Worm (Caenorhabditis elegans) whole organism, late embryonic: ENCODE results near the gene C05C8.1.

Experiments used
- F13H6.1 ChIP-seq: sonication (generic microtip); optimal IDR thresholded peaks from 2 replicates; lab custom pipeline; 2016; ENCODE audit warnings: missing genetic modification characterization, missing compliant biosample characterization
- K02D7.2 ChIP-seq: sonication (generic microtip); optimal IDR thresholded peaks from 2 replicates; lab custom pipeline; 2017; ENCODE audit warnings: mild to moderate bottlenecking, missing genetic modification characterization, missing compliant biosample characterization
- K09A11.1 ChIP-seq: sonication (generic microtip); optimal IDR thresholded peaks from 2 replicates; lab custom pipeline; 2017; ENCODE audit warnings: antibody characterized with exemption, mild to moderate bottlenecking, missing genetic modification characterization, missing compliant biosample characterization; ENCODE audit not compliant: insufficient read depth
- T23F11.4 ChIP-seq: fragments of 200-800 bp; sonication (Bioruptor generic); optimal IDR thresholded peaks from 2 replicates; lab custom pipeline; 2018; ENCODE audit warnings: mild to moderate bottlenecking, missing genetic modification characterization, missing compliant biosample characterization
- Y22D7AL.16 ChIP-seq: sonication (generic microtip); optimal IDR thresholded peaks from 2 replicates; lab custom pipeline; 2016; ENCODE audit warnings: missing genetic modification characterization, missing compliant biosample characterization
- ama-1 ChIP-seq: fragments of 150-350 bp; optimal IDR thresholded peaks from 2 replicates; lab custom pipeline; 2014
- ceh-18 ChIP-seq: sonication (generic microtip); optimal IDR thresholded peaks from 2 replicates; lab custom pipeline; 2016; ENCODE audit warnings: missing genetic modification characterization, missing compliant biosample characterization
- ceh-22 ChIP-seq: sonication (generic microtip); optimal IDR thresholded peaks from 2 replicates; lab custom pipeline; 2017; ENCODE audit warnings: missing biosample characterization, missing genetic modification characterization
- ceh-24 ChIP-seq: sonication (generic microtip); optimal IDR thresholded peaks from 2 replicates; lab custom pipeline; 2016; ENCODE audit warnings: mild to moderate bottlenecking, missing genetic modification characterization, missing compliant biosample characterization
- ceh-31 ChIP-seq: sonication (generic microtip); optimal IDR thresholded peaks from 2 replicates; lab custom pipeline; 2016; ENCODE audit warnings: missing genetic modification characterization, missing compliant biosample characterization
- ceh-45 ChIP-seq: fragments of 200-800 bp; sonication (Bioruptor generic); IDR thresholded peaks from 2 replicates; pipeline ENCODE4 v1.3.6; 2022; ENCODE audit warnings: missing genetic modification reagents, missing genetic modification characterization, missing compliant biosample characterization
- ceh-48 ChIP-seq: sonication (generic microtip); optimal IDR thresholded peaks from 2 replicates; lab custom pipeline; 2016; ENCODE audit warnings: missing genetic modification characterization, inconsistent platforms, missing compliant biosample characterization
- ceh-6 ChIP-seq: fragments of 200-800 bp; sonication (Bioruptor generic); optimal IDR thresholded peaks from 2 replicates; lab custom pipeline; 2018; ENCODE audit warnings: mild to moderate bottlenecking, missing genetic modification characterization, missing compliant biosample characterization
- che-1 ChIP-seq: sonication (generic microtip); optimal IDR thresholded peaks from 2 replicates; lab custom pipeline; 2016; ENCODE audit warnings: mild to moderate bottlenecking, missing genetic modification characterization, missing compliant biosample characterization
- dve-1 ChIP-seq: sonication (generic microtip); optimal IDR thresholded peaks from 2 replicates; lab custom pipeline; 2017; ENCODE audit warnings: antibody characterized with exemption, mild to moderate bottlenecking, missing genetic modification characterization, missing compliant biosample characterization
- elt-4 ChIP-seq: sonication (generic microtip); optimal IDR thresholded peaks from 2 replicates; lab custom pipeline; 2016; ENCODE audit warnings: missing genetic modification characterization, missing compliant biosample characterization
- ets-4 ChIP-seq: sonication (generic microtip); optimal IDR thresholded peaks from 2 replicates; lab custom pipeline; 2016; ENCODE audit warnings: missing genetic modification characterization, missing compliant biosample characterization
- eyg-1 ChIP-seq: sonication (generic microtip); optimal IDR thresholded peaks from 2 replicates; lab custom pipeline; 2016; ENCODE audit warnings: missing genotype, missing genetic modification characterization, missing compliant biosample characterization
- fkh-6 ChIP-seq: sonication (generic microtip); optimal IDR thresholded peaks from 2 replicates; lab custom pipeline; 2016; ENCODE audit warnings: missing genetic modification characterization, missing compliant biosample characterization
- hlh-13 ChIP-seq: fragments of 200-800 bp; sonication (Bioruptor generic); optimal IDR thresholded peaks from 2 replicates; lab custom pipeline; 2018; ENCODE audit warnings: mild to moderate bottlenecking, missing genetic modification characterization, missing compliant biosample characterization
- hlh-6 ChIP-seq: sonication (generic microtip); optimal IDR thresholded peaks from 2 replicates; lab custom pipeline; 2016; ENCODE audit warnings: missing genotype, missing genetic modification characterization, missing compliant biosample characterization
- lim-6 ChIP-seq: sonication (generic microtip); optimal IDR thresholded peaks from 2 replicates; lab custom pipeline; 2016; ENCODE audit warnings: missing genetic modification characterization, missing compliant biosample characterization
- madf-2 ChIP-seq: sonication (generic microtip); optimal IDR thresholded peaks from 2 replicates; lab custom pipeline; 2017; ENCODE audit warnings: missing genetic modification characterization, missing compliant biosample characterization
- mec-3 ChIP-seq: sonication (generic microtip); optimal IDR thresholded peaks from 2 replicates; lab custom pipeline; 2016; ENCODE audit warnings: borderline replicate concordance, missing genetic modification characterization, missing compliant biosample characterization
- nfya-1 ChIP-seq: sonication (generic microtip); optimal IDR thresholded peaks from 2 replicates; lab custom pipeline; 2017; ENCODE audit warnings: missing genetic modification characterization, mild to moderate bottlenecking, missing compliant biosample characterization, antibody characterized with exemption, moderate library complexity
- nhr-232 ChIP-seq: sonication (generic microtip); optimal IDR thresholded peaks from 2 replicates; lab custom pipeline; 2016; ENCODE audit warnings: missing genetic modification characterization, missing compliant biosample characterization
- npax-4 ChIP-seq: sonication (generic microtip); optimal IDR thresholded peaks from 2 replicates; lab custom pipeline; 2016; ENCODE audit warnings: missing genetic modification characterization, missing compliant biosample characterization
- odd-2 ChIP-seq: sonication (generic microtip); optimal IDR thresholded peaks from 2 replicates; lab custom pipeline; 2017; ENCODE audit warnings: antibody characterized with exemption, mild to moderate bottlenecking, missing genetic modification characterization, missing compliant biosample characterization
- pax-1 ChIP-seq: fragments of 150-350 bp; optimal IDR thresholded peaks from 2 replicates; lab custom pipeline; 2014; ENCODE audit warnings: missing biosample characterization, missing genetic modification characterization
- pqm-1 ChIP-seq: sonication (generic microtip); optimal IDR thresholded peaks from 2 replicates; lab custom pipeline; 2016; ENCODE audit warnings: missing genetic modification characterization, missing compliant biosample characterization
- pros-1 ChIP-seq: fragments of 150-350 bp; optimal IDR thresholded peaks from 2 replicates; lab custom pipeline; 2014; ENCODE audit warnings: missing biosample characterization, missing genetic modification reagents, missing genetic modification characterization
- rnt-1 ChIP-seq: sonication (generic microtip); optimal IDR thresholded peaks from 2 replicates; lab custom pipeline; 2016; ENCODE audit warnings: missing genetic modification characterization, missing compliant biosample characterization
- sdc-2 ChIP-seq: sonication (generic microtip); optimal IDR thresholded peaks from 2 replicates; lab custom pipeline; 2016; ENCODE audit warnings: missing genotype, missing genetic modification characterization, missing compliant biosample characterization
- sox-2 ChIP-seq: fragments of 200-800 bp; sonication (Bioruptor generic); IDR thresholded peaks from 2 replicates; pipeline ENCODE4 v1.3.6; 2022; ENCODE audit warnings: missing genetic modification reagents, missing genetic modification characterization, missing compliant biosample characterization
- tbx-2 ChIP-seq: sonication (generic microtip); optimal IDR thresholded peaks from 2 replicates; lab custom pipeline; 2016; ENCODE audit warnings: missing genetic modification characterization, missing compliant biosample characterization
- tbx-7 ChIP-seq: sonication (generic microtip); optimal IDR thresholded peaks from 2 replicates; lab custom pipeline; 2016; ENCODE audit warnings: missing genotype, missing genetic modification characterization, missing compliant biosample characterization
- unc-3 ChIP-seq, 2 experiments: fragments of 200-800 bp in 1 of 2; sonication (Bioruptor generic) in 1 of 2; sonication (generic microtip) in 1 of 2; conservative IDR thresholded peaks in 1 of 2; optimal IDR thresholded peaks in 1 of 2; 2 replicates each; pipeline versions ENCODE4 v1.3.6 to Lab custom; 2016 to 2022; ENCODE audit warnings: missing compliant biosample characterization in 2 of 2, missing genetic modification characterization in 2 of 2, missing genetic modification reagents in 1 of 2
- unc-42 ChIP-seq: sonication (generic microtip); optimal IDR thresholded peaks from 2 replicates; lab custom pipeline; 2016; ENCODE audit warnings: missing genotype, missing genetic modification characterization, missing compliant biosample characterization
- unc-55 ChIP-seq: sonication (generic microtip); optimal IDR thresholded peaks from 2 replicates; lab custom pipeline; 2017; ENCODE audit warnings: missing biosample characterization, missing genetic modification reagents, missing genetic modification characterization
- unc-86 ChIP-seq: sonication (generic microtip); optimal IDR thresholded peaks from 2 replicates; lab custom pipeline; 2016; ENCODE audit warnings: missing genetic modification characterization, missing compliant biosample characterization
- zip-5 ChIP-seq: sonication (generic microtip); optimal IDR thresholded peaks from 2 replicates; lab custom pipeline; 2016; ENCODE audit warnings: missing genetic modification characterization, missing compliant biosample characterization
- ztf-16 ChIP-seq: sonication (generic microtip); optimal IDR thresholded peaks from 2 replicates; lab custom pipeline; 2017; ENCODE audit warnings: missing genetic modification characterization, missing compliant biosample characterization

The C05C8.1 gene

DNA sequence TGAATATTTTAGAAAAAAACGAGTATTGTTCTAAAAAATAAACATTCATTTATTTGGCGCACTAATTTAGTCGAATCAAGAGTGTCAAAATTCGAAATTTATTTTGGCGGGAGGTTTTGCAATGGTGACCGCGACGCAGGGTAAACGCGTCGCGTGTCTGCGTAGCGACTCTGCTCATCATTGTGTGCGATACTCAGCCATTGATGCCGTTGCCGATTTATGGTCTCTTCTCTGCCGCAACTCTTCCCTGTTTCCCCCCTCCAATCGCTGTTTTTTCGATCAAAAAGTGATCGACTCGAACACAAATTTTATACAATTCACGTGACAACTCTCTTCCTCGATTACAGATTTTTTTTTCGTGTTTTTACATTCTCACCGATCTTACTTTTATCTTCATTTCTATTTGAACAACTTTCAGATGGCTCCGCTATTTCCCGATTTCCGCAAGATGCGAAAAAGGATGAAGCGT is 43.0 kb upstream of the C05C8.1 start, which contains the start of gene F09G2.2 (continued):
- TF ChIP-seq odd-2 (tag; lab: Kevin White, UChicago) (no peak), unc-86 (no peak), T23F11.4 (GFP tag; lab: Kevin White, UChicago) (no peak), unc-3 (GFP tag; conservative IDR thresholded peaks at IDR 0.05; lab: Robert Waterston, UW) (no peak), unc-3 (tag; optimal IDR thresholded peaks at IDR 0.05; lab: Kevin White, UChicago) (no peak), nhr-232 (no peak), ets-4 (no peak), rnt-1 (tag; lab: Kevin White, UChicago) (peak; percentile 50), tbx-7 (tag; lab: Kevin White, UChicago) (no peak), dve-1 (tag; lab: Kevin White, UChicago) (peak; percentile 42), F13H6.1 (tag; lab: Kevin White, UChicago) (no peak), ceh-48 (tag; lab: Kevin White, UChicago) (no peak), tbx-2 (tag; lab: Kevin White, UChicago) (peak; percentile 64), hlh-13 (GFP tag; lab: Kevin White, UChicago) (no peak), mec-3 (no peak), elt-4 (tag; lab: Kevin White, UChicago) (no peak), ztf-16 (no peak), zip-5 (no peak), pros-1 (peak; percentile 20), nfya-1 (peak; percentile 88), K09A11.1 (no peak), ceh-24 (no peak), ceh-31 (tag; lab: Kevin White, UChicago) (peak; percentile 72), ama-1 (lab: Kevin White, UChicago) (no peak), fkh-6 (no peak), hlh-6 (tag; lab: Kevin White, UChicago) (no peak), Y22D7AL.16 (no peak), ceh-22 (no peak), npax-4 (no peak), ceh-6 (no peak), unc-42 (tag; lab: Kevin White, UChicago) (peak; percentile 58), che-1 (tag; lab: Kevin White, UChicago) (no peak), ceh-18 (tag; lab: Kevin White, UChicago) (peak; percentile 48), sox-2 (GFP tag; lab: Robert Waterston, UW) (no peak), pqm-1 (no peak), pax-1 (tag; lab: Kevin White, UChicago) (no peak), ceh-45 (GFP tag; lab: Robert Waterston, UW) (no peak), eyg-1 (tag; lab: Kevin White, UChicago) (no peak), sdc-2 (tag; lab: Kevin White, UChicago) (no peak)

DNA sequence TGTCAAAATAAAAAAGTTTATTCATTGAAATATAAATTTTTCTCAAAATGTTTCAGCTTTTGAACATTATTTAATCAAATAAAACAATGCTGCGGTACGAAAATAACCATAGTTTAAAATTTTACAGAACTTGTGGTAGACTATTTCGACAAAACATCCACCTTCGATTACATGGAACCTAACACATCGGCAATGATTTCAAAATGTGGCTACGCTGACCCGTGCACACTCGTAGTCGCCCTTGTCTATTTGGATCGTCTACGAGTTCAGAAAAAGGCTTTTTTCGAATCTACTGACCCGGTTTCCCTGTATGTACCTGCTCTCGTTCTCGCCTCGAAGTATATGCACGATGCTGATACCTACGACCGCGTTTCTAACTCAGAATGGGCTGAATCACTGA is 42.5 kb upstream of the C05C8.1 start:
- TF ChIP-seq npax-4 (no peak), ceh-22 (no peak), madf-2 (no peak), K02D7.2 (tag; lab: Kevin White, UChicago) (no peak), unc-55 (no peak), ceh-31 (tag; lab: Kevin White, UChicago) (no peak), pros-1 (no peak)

DNA sequence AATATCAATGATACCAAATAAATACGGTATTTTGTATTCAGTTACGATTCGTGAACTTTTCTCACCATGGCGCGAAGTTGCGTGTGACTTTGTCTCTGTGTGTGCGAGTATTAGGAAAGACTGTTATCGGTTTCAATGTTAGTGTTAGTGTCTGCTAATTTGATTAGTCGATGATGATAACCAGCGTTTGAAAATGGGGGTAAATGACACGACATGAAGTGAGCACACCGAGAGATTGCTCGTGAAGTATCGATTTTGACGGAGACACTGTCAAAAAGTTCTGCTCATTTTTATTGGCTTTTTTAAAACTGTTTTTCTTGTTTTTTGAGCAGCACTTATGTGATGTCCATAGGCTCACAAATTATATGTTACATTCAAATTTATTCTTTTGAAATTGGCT is 41.2 kb upstream of the C05C8.1 start:
- peak; percentile 40 for TF ChIP-seq ama-1 (lab: Kevin White, UChicago)
- TF ChIP-seq lim-6 (tag; lab: Kevin White, UChicago) = no peak
